Worm (Caenorhabditis elegans) whole organism, L3 larva: ENCODE measurements around the gene stdh-2.

Source experiments
- ama-1 ChIP-seq: fragments of 150-350 bp; optimal IDR thresholded peaks from 2 replicates; lab custom pipeline; 2018
- elt-2 ChIP-seq: sonication (generic microtip); optimal IDR thresholded peaks from 2 replicates; lab custom pipeline; 2016; ENCODE audit warnings: missing genetic modification reagents, mild to moderate bottlenecking, missing genetic modification characterization, missing compliant biosample characterization
- jun-1 ChIP-seq: fragments of 150-350 bp; optimal IDR thresholded peaks from 2 replicates; lab custom pipeline; 2014; ENCODE audit warnings: missing biosample characterization, missing genetic modification reagents, missing genetic modification characterization
- nhr-28 ChIP-seq: fragments of 150-350 bp; optimal IDR thresholded peaks from 2 replicates; lab custom pipeline; 2014; ENCODE audit warnings: missing biosample characterization, missing genetic modification characterization
- skn-1 ChIP-seq: fragments of 150-350 bp; optimal IDR thresholded peaks from 2 replicates; lab custom pipeline; 2014; ENCODE audit warnings: missing biosample characterization, missing genetic modification characterization
- snpc-4 ChIP-seq: fragments of 150-350 bp; optimal IDR thresholded peaks from 2 replicates; lab custom pipeline; 2014; ENCODE audit warnings: missing biosample characterization, missing genetic modification characterization
- unc-62 ChIP-seq: fragments of 150-350 bp; sonication (generic microtip); optimal IDR thresholded peaks from 4 replicates; lab custom pipeline; 2014; ENCODE audit warnings: missing biosample characterization, missing genetic modification reagents, missing genetic modification characterization
- ztf-4 ChIP-seq: fragments of 150-350 bp; optimal IDR thresholded peaks from 2 replicates; lab custom pipeline; 2014; ENCODE audit warnings: missing biosample characterization, missing genetic modification characterization

DNA sequence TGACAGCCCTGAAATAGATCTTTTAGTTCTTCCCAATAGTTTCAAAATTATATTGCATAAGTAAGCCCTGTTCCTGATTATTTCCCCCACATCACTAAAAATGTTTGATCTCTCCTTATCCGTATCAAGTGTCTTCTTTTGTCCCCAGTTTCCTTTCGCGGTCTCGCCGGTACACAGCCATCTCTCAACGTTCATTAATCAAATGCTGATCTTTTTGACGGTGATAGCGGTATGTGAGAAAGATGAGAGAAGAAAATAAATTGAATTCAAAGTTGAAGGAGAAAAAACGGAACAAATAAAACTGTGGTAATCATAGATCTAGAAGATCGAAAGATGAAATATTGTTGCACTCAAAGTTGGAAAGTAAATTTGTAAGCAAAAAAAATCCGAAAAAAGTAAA, 12.4 kb upstream of the stdh-2 start:
- TF ChIP-seq ztf-4 (tag; lab: Kevin White, UChicago): no peak
- no peak for TF ChIP-seq ama-1 (lab: Kevin White, UChicago)
- no peak for TF ChIP-seq skn-1 (tag; lab: Kevin White, UChicago)
- no peak for TF ChIP-seq jun-1 (tag; lab: Kevin White, UChicago)
- no peak for TF ChIP-seq snpc-4 (tag; lab: Kevin White, UChicago)
- no peak for TF ChIP-seq nhr-28
- no peak for TF ChIP-seq unc-62
- TF ChIP-seq elt-2 (tag; lab: Kevin White, UChicago): no peak
